Fruit fly (Drosophila melanogaster): ENCODE measurements around the gene CG12237.

- TF ChIP-seq dsf (GFP tag; optimal IDR thresholded peaks at IDR 0.05; ENCODE audit: borderline replicate concordance) (no peak), lola (GFP tag; optimal IDR thresholded peaks at IDR 0.05) (no peak), fru (GFP tag; optimal IDR thresholded peaks at IDR 0.05) (no peak), Hnf4 (GFP tag; optimal IDR thresholded peaks at IDR 0.05) (no peak), usp (GFP tag; optimal IDR thresholded peaks at IDR 0.05) (no peak), Mio (GFP tag; optimal IDR thresholded peaks at IDR 0.05) (no peak), CG9705 (GFP tag; optimal IDR thresholded peaks at IDR 0.05) (no peak), Sp1 (GFP tag; optimal IDR thresholded peaks at IDR 0.05) (no peak), dmrt93B (GFP tag; optimal IDR thresholded peaks at IDR 0.05) (no peak)
Measured at dm6 chrX:19622924-19623323, 19.7 kb downstream of the CG12237 start, which contains the start of the genes Naa20A and MKP-4.

Data from whole organism, wandering third instar larva.